Worm (Caenorhabditis elegans) whole organism, L2 larva: Measurements from ENCODE around the gene T10F2.5.

Experiments used
- C34F6.9 ChIP-seq: fragments of 150-350 bp; optimal IDR thresholded peaks from 2 replicates; lab custom pipeline; 2014; ENCODE audit warnings: missing biosample characterization, missing genetic modification characterization
- ZK546.5 ChIP-seq: sonication (generic microtip); optimal IDR thresholded peaks from 2 replicates; lab custom pipeline; 2017; ENCODE audit warnings: missing biosample characterization, missing genetic modification characterization
- blmp-1 ChIP-seq: sonication (generic microtip); optimal IDR thresholded peaks from 2 replicates; lab custom pipeline; 2017; ENCODE audit warnings: missing genetic modification characterization, mild to moderate bottlenecking, missing compliant biosample characterization, antibody characterized with exemption, moderate library complexity; ENCODE audit not compliant: insufficient read depth
- elt-3 ChIP-seq: sonication (generic microtip); optimal IDR thresholded peaks from 2 replicates; lab custom pipeline; 2017; ENCODE audit warnings: missing biosample characterization, missing genetic modification characterization
- lin-13 ChIP-seq: fragments of 150-350 bp; optimal IDR thresholded peaks from 2 replicates; lab custom pipeline; 2014; ENCODE audit warnings: missing biosample characterization, missing genetic modification reagents, missing genetic modification characterization
- lsy-2 ChIP-seq, 2 experiments: fragments of 150-350 bp in 1 of 2; sonication (generic microtip) in 1 of 2; optimal IDR thresholded peaks; 2 replicates each; lab custom pipeline; 2014 to 2017; ENCODE audit warnings: missing biosample characterization in 2 of 2, missing genetic modification characterization in 2 of 2
- mdl-1 ChIP-seq, 2 experiments: fragments of 150-350 bp in 1 of 2; sonication (generic microtip) in 1 of 2; optimal IDR thresholded peaks; 2 replicates each; lab custom pipeline; 2017; ENCODE audit warnings: missing biosample characterization in 2 of 2, missing genetic modification characterization in 2 of 2
- nhr-11 ChIP-seq: fragments of 150-350 bp; optimal IDR thresholded peaks from 2 replicates; lab custom pipeline; 2014; ENCODE audit warnings: missing biosample characterization, missing genetic modification characterization
- nhr-77 ChIP-seq: fragments of 150-350 bp; optimal IDR thresholded peaks from 2 replicates; lab custom pipeline; 2014; ENCODE audit warnings: missing biosample characterization, missing genetic modification characterization
- sma-9 ChIP-seq, 2 experiments: fragments of 150-350 bp in 1 of 2; sonication (generic microtip) in 1 of 2; optimal IDR thresholded peaks; 2 replicates each; lab custom pipeline; 2014 to 2016; ENCODE audit warnings: missing genetic modification characterization in 2 of 2, mild to moderate bottlenecking in 1 of 2, missing biosample characterization in 1 of 2, missing compliant biosample characterization in 1 of 2, missing genetic modification reagents in 1 of 2, moderate library complexity in 1 of 2
- unc-55 ChIP-seq: fragments of 150-350 bp; sonication (generic microtip); optimal IDR thresholded peaks from 3 replicates; lab custom pipeline; 2014; ENCODE audit warnings: missing biosample characterization, missing genetic modification reagents, missing genetic modification characterization
- unc-62 ChIP-seq: fragments of 150-350 bp; optimal IDR thresholded peaks from 2 replicates; lab custom pipeline; 2014; ENCODE audit warnings: missing biosample characterization, missing genetic modification reagents, missing genetic modification characterization

DNA sequence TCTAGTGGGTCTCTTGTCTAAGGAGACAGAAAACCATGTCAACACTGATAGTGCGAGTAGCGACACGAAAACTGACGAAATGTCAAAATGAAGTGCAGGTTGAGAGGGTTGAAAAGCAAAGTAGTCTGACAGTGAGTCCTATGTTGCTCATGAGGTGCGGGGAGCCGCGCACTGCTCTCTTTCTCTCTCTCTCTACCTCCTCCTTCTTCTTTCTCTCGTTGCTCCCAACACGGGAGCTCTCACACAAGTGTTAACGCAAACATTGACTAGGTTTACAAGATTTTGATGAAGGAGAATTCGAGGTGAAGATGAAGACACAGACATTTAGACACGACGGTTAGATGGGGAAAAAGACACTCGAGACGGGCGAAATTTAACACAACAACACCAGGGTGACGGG, 30.1 kb downstream of the T10F2.5 start:
- TF ChIP-seq C34F6.9 (tag; lab: Kevin White, UChicago), result no peak
- no peak for TF ChIP-seq mdl-1 (tag; optimal IDR thresholded peaks at IDR 0.05; lab: Kevin White, UChicago)
- TF ChIP-seq lsy-2 (tag; optimal IDR thresholded peaks at IDR 0.05; lab: Kevin White, UChicago), result no peak
- TF ChIP-seq sma-9 (GFP tag; optimal IDR thresholded peaks at IDR 0.05; lab: Kevin White, UChicago), result no peak
- TF ChIP-seq sma-9 (tag; optimal IDR thresholded peaks at IDR 0.05; lab: Kevin White, UChicago), result no peak
- TF ChIP-seq elt-3 (tag; lab: Kevin White, UChicago), result no peak
- no peak for TF ChIP-seq ZK546.5 (tag; lab: Kevin White, UChicago)
- no peak for TF ChIP-seq unc-55 (GFP tag; lab: Kevin White, UChicago)
- TF ChIP-seq nhr-11, result no peak
- TF ChIP-seq blmp-1, result no peak
- TF ChIP-seq lin-13, result no peak
- TF ChIP-seq unc-62 (GFP tag; lab: Kevin White, UChicago), result no peak
- TF ChIP-seq nhr-77 (tag; lab: Kevin White, UChicago), result no peak
